Worm (Caenorhabditis elegans): ENCODE data around the gene lea-1.

lea-1 gene

ce11 chrV:10000760-10001159 is 11.0 kb upstream of the lea-1 start, which contains the start of gene K08H10.10:
K08H10.10 (plus strand) TSS chrV:10001060.
- TF ChIP-seq vab-7 (GFP tag; IDR thresholded peaks at IDR 0.05) (no peak), F26F4.8 (GFP tag; conservative IDR thresholded peaks at IDR 0.05) (no peak), fos-1 (tag; optimal IDR thresholded peaks at IDR 0.05) (no peak), dve-1 (tag; optimal IDR thresholded peaks at IDR 0.05; ENCODE audit: insufficient read depth) (no peak), Y75B8A.6 (GFP tag; IDR thresholded peaks at IDR 0.05) (no peak), nhr-48 (tag; optimal IDR thresholded peaks at IDR 0.05) (no peak), unc-62 (GFP tag; optimal IDR thresholded peaks at IDR 0.05 in 1 of 2) (no peak), unc-62 (tag; optimal IDR thresholded peaks at IDR 0.05) (no peak), madf-9 (GFP tag; conservative IDR thresholded peaks at IDR 0.05) (no peak), madf-5 (GFP tag; IDR thresholded peaks at IDR 0.05) (no peak), dmd-8 (GFP tag; IDR thresholded peaks at IDR 0.05) (no peak), nhr-25 (tag; optimal IDR thresholded peaks at IDR 0.05; ENCODE audit: borderline replicate concordance, insufficient read depth) (no peak), zfp-3 (GFP tag; conservative IDR thresholded peaks at IDR 0.05) (no peak), nhr-76 (tag; optimal IDR thresholded peaks at IDR 0.05) (no peak), daf-19 (GFP tag; conservative IDR thresholded peaks at IDR 0.05) (no peak), saeg-2 (GFP tag; IDR thresholded peaks at IDR 0.05) (no peak), F10B5.3 (tag; optimal IDR thresholded peaks at IDR 0.05) (no peak), mdl-1 (tag; optimal IDR thresholded peaks at IDR 0.05) (no peak), dpl-1 (GFP tag; optimal IDR thresholded peaks at IDR 0.05) (no peak), spr-1 (tag; optimal IDR thresholded peaks at IDR 0.05) (no peak), daf-12 (tag; optimal IDR thresholded peaks at IDR 0.05) (no peak)

DNA sequence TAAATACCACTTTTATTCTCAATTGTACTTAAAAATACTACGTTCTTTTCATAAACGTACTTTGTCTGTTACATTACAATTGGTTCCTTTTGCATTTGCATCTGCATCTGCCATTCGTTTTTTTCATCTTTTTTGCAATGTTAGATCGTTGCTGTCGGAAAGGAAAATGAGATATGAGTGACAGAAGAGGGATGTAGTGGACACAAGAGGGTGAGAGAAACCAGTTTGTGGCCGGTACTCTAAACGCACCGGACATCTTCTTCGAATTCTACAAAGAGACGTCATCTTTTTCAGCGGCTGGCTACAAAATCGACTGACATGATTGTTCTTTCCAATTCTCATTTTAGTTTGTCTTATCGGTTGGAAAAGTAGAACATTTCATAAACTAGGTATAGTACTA is 9.0 kb upstream of the lea-1 start:
- TF ChIP-seq nhr-41 (GFP tag; IDR thresholded peaks at IDR 0.05) (no peak), madf-9 (GFP tag; conservative IDR thresholded peaks at IDR 0.05) (no peak), nhr-6 (tag; optimal IDR thresholded peaks at IDR 0.05) (no peak), ceh-82 (tag; optimal IDR thresholded peaks at IDR 0.05) (no peak), mdl-1 (tag; optimal IDR thresholded peaks at IDR 0.05) (peak in 1 of 2 experiments; percentile 41), unc-62 (GFP tag; optimal IDR thresholded peaks at IDR 0.05 in 1 of 2) (peak in 1 of 2 experiments; percentile 98), unc-62 (tag; optimal IDR thresholded peaks at IDR 0.05) (no peak), aha-1 (tag) (peak; percentile 48), mxl-3 (GFP tag; optimal IDR thresholded peaks at IDR 0.05) (peak; percentile 17), nhr-48 (tag; optimal IDR thresholded peaks at IDR 0.05) (peak; percentile 66), nhr-102 (tag; optimal IDR thresholded peaks at IDR 0.05) (no peak), nhr-28 (tag; optimal IDR thresholded peaks at IDR 0.05) (peak; percentile 89)

- no peak for TF ChIP-seq dmd-8 (GFP tag; IDR thresholded peaks at IDR 0.05)
- TF ChIP-seq mep-1 (tag; optimal IDR thresholded peaks at IDR 0.05) = peak; percentile 55
- TF ChIP-seq dpl-1 (GFP tag; optimal IDR thresholded peaks at IDR 0.05) = peak; percentile 31
- TF ChIP-seq ceh-44 (GFP tag; IDR thresholded peaks at IDR 0.05) = no peak
- no peak for TF ChIP-seq egl-27 (tag; optimal IDR thresholded peaks at IDR 0.05)
- TF ChIP-seq lir-3 (tag; optimal IDR thresholded peaks at IDR 0.05) = no peak
- TF ChIP-seq hif-1 (tag; optimal IDR thresholded peaks at IDR 0.05) = peak in 1 of 2 experiments; percentile 62
- TF ChIP-seq Y5F2A.4 (GFP tag; optimal IDR thresholded peaks at IDR 0.05) = no peak
- TF ChIP-seq dmd-6 (GFP tag; IDR thresholded peaks at IDR 0.05) = peak; percentile 72
- no peak for TF ChIP-seq rbr-2 (tag; optimal IDR thresholded peaks at IDR 0.05)
- no peak for TF ChIP-seq nhr-10 (tag; optimal IDR thresholded peaks at IDR 0.05)
- peak in 1 of 2 experiments; percentile 13 for TF ChIP-seq daf-16 (GFP tag; optimal IDR thresholded peaks at IDR 0.05)
- peak; percentile 55 for TF ChIP-seq daf-16 (tag; optimal IDR thresholded peaks at IDR 0.05)
- no peak for TF ChIP-seq nhr-111 (GFP tag; optimal IDR thresholded peaks at IDR 0.05)
- TF ChIP-seq mdl-1 (tag; optimal IDR thresholded peaks at IDR 0.05) = peak in 1 of 2 experiments; percentile 41
- peak; percentile 56 for TF ChIP-seq T20F7.1 (GFP tag; optimal IDR thresholded peaks at IDR 0.05)
- peak; percentile 17 for TF ChIP-seq unc-130 (GFP tag; optimal IDR thresholded peaks at IDR 0.05)
- TF ChIP-seq snpc-1.2 (GFP tag; IDR thresholded peaks at IDR 0.05) = no peak
- TF ChIP-seq F26F4.8 (GFP tag; conservative IDR thresholded peaks at IDR 0.05) = no peak
- peak; percentile 71 for TF ChIP-seq nhr-28 (tag; optimal IDR thresholded peaks at IDR 0.05)
- TF ChIP-seq nhr-41 (GFP tag; IDR thresholded peaks at IDR 0.05) = no peak
- TF ChIP-seq zfp-3 (GFP tag; conservative IDR thresholded peaks at IDR 0.05) = no peak
- TF ChIP-seq dve-1 (tag; optimal IDR thresholded peaks at IDR 0.05; ENCODE audit: insufficient read depth) = peak; percentile 86
- no peak for TF ChIP-seq ceh-62 (tag; optimal IDR thresholded peaks at IDR 0.05)
- peak; percentile 5 for TF ChIP-seq nhr-77 (tag; optimal IDR thresholded peaks at IDR 0.05)
- TF ChIP-seq nhr-76 (tag; optimal IDR thresholded peaks at IDR 0.05) = no peak
- TF ChIP-seq F10B5.3 (tag; optimal IDR thresholded peaks at IDR 0.05) = no peak
- peak; percentile 57 for TF ChIP-seq nhr-48 (tag; optimal IDR thresholded peaks at IDR 0.05)
- no peak for TF ChIP-seq lin-29 (GFP tag; IDR thresholded peaks at IDR 0.05)
Measured at ce11 chrV:10003315-10003969, 8.3 kb upstream of the lea-1 start.

Data from whole organism, L4 larva.